Fruit fly (Drosophila melanogaster) whole organism, adult: ENCODE data around the gene CG42814.
A peak's percentile ranks its signal among the peaks of the same experiment; 100 is the strongest.

Experiments
- CG11617 ChIP-seq: fragments of 200-800 bp; sonication (Bioruptor generic); optimal IDR thresholded peaks from 2 replicates; lab custom pipeline; 2017; ENCODE audit warnings: mild to moderate bottlenecking, missing biosample characterization, missing genetic modification reagents, missing genetic modification characterization
- CG12768 ChIP-seq: fragments of 200-800 bp; sonication (Bioruptor generic); optimal IDR thresholded peaks from 2 replicates; lab custom pipeline; 2017; ENCODE audit warnings: missing biosample characterization, missing genetic modification characterization, mild to moderate bottlenecking, moderate library complexity, missing genetic modification reagents
- CG14711 ChIP-seq: fragments of 200-800 bp; sonication (Bioruptor generic); optimal IDR thresholded peaks from 2 replicates; lab custom pipeline; 2018; ENCODE audit warnings: missing biosample characterization, mild to moderate bottlenecking, missing genetic modification characterization, moderate library complexity
- CG1620 ChIP-seq: fragments of 200-800 bp; sonication (Bioruptor generic); optimal IDR thresholded peaks from 2 replicates; lab custom pipeline; 2016; ENCODE audit warnings: missing biosample characterization, missing genetic modification characterization
- CG33017 ChIP-seq: fragments of 200-800 bp; sonication (Bioruptor generic); optimal IDR thresholded peaks from 2 replicates; lab custom pipeline; 2018; ENCODE audit warnings: missing biosample characterization, mild to moderate bottlenecking, missing genetic modification characterization, moderate library complexity
- CG5204 ChIP-seq: fragments of 200-800 bp; sonication (Bioruptor generic); optimal IDR thresholded peaks from 2 replicates; lab custom pipeline; 2016; ENCODE audit warnings: missing biosample characterization, missing genetic modification characterization
- CG7045 ChIP-seq: fragments of 200-800 bp; sonication (Bioruptor generic); optimal IDR thresholded peaks from 2 replicates; lab custom pipeline; 2017; ENCODE audit warnings: missing biosample characterization, mild to moderate bottlenecking, missing genetic modification characterization
- CG7101 ChIP-seq: fragments of 200-800 bp; sonication (Bioruptor generic); optimal IDR thresholded peaks from 2 replicates; lab custom pipeline; 2018; ENCODE audit warnings: missing biosample characterization, mild to moderate bottlenecking, missing genetic modification characterization, moderate library complexity
- Clk ChIP-seq: fragments of 200-800 bp; sonication (Bioruptor generic); optimal IDR thresholded peaks from 2 replicates; lab custom pipeline; 2017; ENCODE audit warnings: missing biosample characterization, missing genetic modification characterization
- Crg-1 ChIP-seq: fragments of 200-800 bp; sonication (Bioruptor generic); optimal IDR thresholded peaks from 2 replicates; lab custom pipeline; 2016; ENCODE audit warnings: missing biosample characterization, missing genetic modification characterization
- Hr96 ChIP-seq: fragments of 200-800 bp; sonication (Bioruptor generic); optimal IDR thresholded peaks from 2 replicates; lab custom pipeline; 2016; ENCODE audit warnings: missing biosample characterization, missing genetic modification characterization
- Mnt ChIP-seq: fragments of 200-800 bp; sonication (Bioruptor generic); optimal IDR thresholded peaks from 2 replicates; lab custom pipeline; 2016; ENCODE audit warnings: missing biosample characterization, mild to moderate bottlenecking, missing genetic modification characterization
- bab1 ChIP-seq: fragments of 200-800 bp; sonication (Bioruptor generic); optimal IDR thresholded peaks from 3 replicates; lab custom pipeline; 2019; ENCODE audit warnings: missing biosample characterization, mild to moderate bottlenecking, missing genetic modification characterization, moderate library complexity
- cic ChIP-seq: fragments of 200-800 bp; sonication (Bioruptor generic); optimal IDR thresholded peaks from 2 replicates; lab custom pipeline; 2017; ENCODE audit warnings: missing biosample characterization, mild to moderate bottlenecking, missing genetic modification characterization, moderate library complexity
- cnc ChIP-seq, 2 experiments: fragments of >200 bp; optimal IDR thresholded peaks; 2 replicates each; lab custom pipeline; 2017
- kay ChIP-seq: fragments of 200-800 bp; sonication (Bioruptor generic); peaks from one replicate; lab custom pipeline; 2016; ENCODE audit warnings: missing biosample characterization, missing genetic modification characterization, borderline replicate concordance
- ovo ChIP-seq: fragments of 200-800 bp; sonication (Bioruptor generic); optimal IDR thresholded peaks from 2 replicates; lab custom pipeline; 2016; ENCODE audit warnings: missing biosample characterization, missing genetic modification characterization
- pad ChIP-seq: fragments of 200-800 bp; sonication (Bioruptor generic); optimal IDR thresholded peaks from 3 replicates; lab custom pipeline; 2017; ENCODE audit warnings: missing biosample characterization, missing genetic modification characterization, mild to moderate bottlenecking, moderate library complexity, missing genetic modification reagents
- tj ChIP-seq: fragments of 200-800 bp; sonication (Bioruptor generic); optimal IDR thresholded peaks from 3 replicates; lab custom pipeline; 2017; ENCODE audit warnings: missing biosample characterization, mild to moderate bottlenecking, missing genetic modification characterization, moderate library complexity
- toe ChIP-seq: fragments of 200-800 bp; sonication (Bioruptor generic); optimal IDR thresholded peaks from 2 replicates; lab custom pipeline; 2016; ENCODE audit warnings: missing biosample characterization, missing genetic modification characterization

CG42814 gene

DNA sequence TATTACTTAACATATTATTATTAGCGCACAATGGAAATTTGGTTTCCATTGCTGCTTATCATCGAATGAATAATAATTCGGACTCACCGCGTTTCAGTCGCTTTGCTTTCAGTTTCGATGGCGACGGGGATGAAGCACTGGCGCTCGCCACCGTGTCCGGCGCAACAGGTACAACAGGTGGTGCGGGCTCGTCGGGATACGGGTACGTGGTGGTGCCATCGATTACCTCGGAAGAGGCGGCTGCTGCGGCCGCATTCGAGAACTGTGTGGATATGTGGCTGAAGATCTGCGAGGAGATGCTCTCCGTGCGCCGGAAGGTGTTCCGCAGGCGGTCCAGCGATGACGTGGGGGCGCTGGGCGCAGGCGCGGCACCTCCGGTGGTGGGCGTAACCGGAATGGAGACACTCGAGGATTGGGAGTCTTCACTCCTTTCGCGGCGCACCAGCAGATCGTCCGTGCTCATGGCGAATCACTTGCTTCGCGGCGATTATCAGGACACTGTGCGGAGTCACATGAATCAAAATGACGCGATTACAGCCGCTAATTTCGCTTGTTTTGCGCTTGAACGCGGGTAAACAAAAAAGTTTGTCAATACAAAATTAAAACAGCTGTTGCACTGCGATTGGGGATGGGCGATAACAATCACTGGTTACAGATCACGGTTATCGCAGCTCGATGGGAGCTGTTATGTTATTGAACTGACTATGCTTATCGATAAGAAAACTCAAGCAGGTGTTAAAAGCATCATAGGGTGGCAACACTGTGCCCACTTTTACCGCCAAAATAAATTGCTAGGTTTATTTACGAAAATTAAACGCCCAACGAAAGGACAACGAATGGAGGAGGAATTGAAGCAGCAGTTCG is 9.4 kb upstream of the CG42814 start, which contains the start of the genes CG31064 and PolA2:
TSS of gene CG31064 (minus strand) at position 648 of the 864 bp plus-strand sequence.
TSS of gene PolA2 (plus strand) at position 726 of the 864 bp plus-strand sequence.
- TF ChIP-seq cic: peak; percentile 6
- TF ChIP-seq Crg-1 (GFP tag; lab: Kevin White, UChicago): peak; percentile 38
- TF ChIP-seq bab1 (GFP tag; lab: Kevin White, UChicago): peak; percentile 24
- peak; percentile 34 for TF ChIP-seq Mnt (GFP tag; lab: Kevin White, UChicago)
- peak; percentile 30 for TF ChIP-seq CG1620
- no peak for TF ChIP-seq tj (GFP tag; lab: Kevin White, UChicago)
- TF ChIP-seq CG14711: peak; percentile 55
- peak; percentile 5 for TF ChIP-seq pad (GFP tag; lab: Kevin White, UChicago)
- no peak for TF ChIP-seq CG7101 (tag; lab: Kevin White, UChicago)
- TF ChIP-seq Hr96 (GFP tag; lab: Kevin White, UChicago): no peak

DNA sequence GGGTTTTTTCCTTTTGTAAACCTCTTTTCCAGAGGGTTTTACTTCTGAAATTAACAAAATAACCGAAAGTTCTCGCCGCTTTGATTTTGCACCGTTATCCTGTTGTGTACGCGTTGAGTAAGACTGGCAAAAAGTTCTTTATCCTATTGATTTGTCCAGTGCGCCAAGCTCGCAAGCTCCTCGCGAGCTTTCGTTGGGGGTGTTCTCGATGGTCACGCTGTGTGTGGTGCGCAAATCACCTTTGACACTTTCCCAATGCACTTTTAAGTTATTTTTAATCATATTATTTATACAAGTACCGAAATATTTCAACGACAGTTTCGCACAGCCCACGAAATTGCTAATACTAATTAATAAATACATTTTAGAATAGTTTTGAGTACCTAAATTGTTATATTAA is 8.7 kb upstream of the CG42814 start:
- no peak for TF ChIP-seq CG14711
- no peak for TF ChIP-seq cic
- no peak for TF ChIP-seq cnc (optimal IDR thresholded peaks at IDR 0.05; lab: Kevin White, UChicago)
- TF ChIP-seq Clk: no peak
- no peak for TF ChIP-seq CG7045
- no peak for TF ChIP-seq Mnt (GFP tag; lab: Kevin White, UChicago)
- no peak for TF ChIP-seq toe (GFP tag; lab: Kevin White, UChicago)
- TF ChIP-seq bab1 (GFP tag; lab: Kevin White, UChicago): no peak
- TF ChIP-seq CG11617 (GFP tag; lab: Kevin White, UChicago): no peak
- no peak for TF ChIP-seq CG5204 (GFP tag; lab: Kevin White, UChicago)
- no peak for TF ChIP-seq pad (GFP tag; lab: Kevin White, UChicago)

DNA sequence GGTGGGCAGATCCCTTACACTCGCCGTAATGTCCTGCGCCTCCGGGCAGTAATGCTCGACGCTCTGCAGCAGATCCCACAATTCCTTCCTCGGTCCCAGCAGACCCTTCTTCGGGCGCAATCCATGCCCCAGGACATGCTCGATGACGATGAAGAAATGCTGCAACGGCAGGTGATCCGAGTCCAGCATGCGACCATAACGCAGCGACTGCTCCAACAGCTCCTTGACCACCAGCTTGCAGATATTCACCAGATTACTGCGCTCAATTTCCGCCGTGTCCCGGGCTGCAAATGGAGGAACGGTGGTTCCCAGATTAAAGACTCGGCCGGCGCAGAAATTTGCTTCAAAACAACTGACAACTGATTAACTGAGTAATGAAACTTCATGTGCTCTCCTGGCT is 4.1 kb upstream of the CG42814 start, which contains the start of gene CG31068:
TSS of gene CG31068 (plus strand) at position 301 of the 400 bp plus-strand sequence.
- no peak for TF ChIP-seq CG12768
- no peak for TF ChIP-seq toe (GFP tag; lab: Kevin White, UChicago)
- no peak for TF ChIP-seq Clk
- no peak for TF ChIP-seq cic
- no peak for TF ChIP-seq CG7045
- TF ChIP-seq CG11617 (GFP tag; lab: Kevin White, UChicago): no peak
- TF ChIP-seq cnc (optimal IDR thresholded peaks at IDR 0.05; lab: Kevin White, UChicago): no peak
- TF ChIP-seq ovo: no peak
- TF ChIP-seq CG33017 (tag; lab: Kevin White, UChicago): no peak
- no peak for TF ChIP-seq Hr96 (GFP tag; lab: Kevin White, UChicago)
- no peak for TF ChIP-seq Mnt (GFP tag; lab: Kevin White, UChicago)
- TF ChIP-seq tj (GFP tag; lab: Kevin White, UChicago): no peak
- no peak for TF ChIP-seq pad (GFP tag; lab: Kevin White, UChicago)
- no peak for TF ChIP-seq CG7101 (tag; lab: Kevin White, UChicago)
- TF ChIP-seq kay: no peak
- no peak for TF ChIP-seq Crg-1 (GFP tag; lab: Kevin White, UChicago)
- TF ChIP-seq CG1620: no peak

DNA sequence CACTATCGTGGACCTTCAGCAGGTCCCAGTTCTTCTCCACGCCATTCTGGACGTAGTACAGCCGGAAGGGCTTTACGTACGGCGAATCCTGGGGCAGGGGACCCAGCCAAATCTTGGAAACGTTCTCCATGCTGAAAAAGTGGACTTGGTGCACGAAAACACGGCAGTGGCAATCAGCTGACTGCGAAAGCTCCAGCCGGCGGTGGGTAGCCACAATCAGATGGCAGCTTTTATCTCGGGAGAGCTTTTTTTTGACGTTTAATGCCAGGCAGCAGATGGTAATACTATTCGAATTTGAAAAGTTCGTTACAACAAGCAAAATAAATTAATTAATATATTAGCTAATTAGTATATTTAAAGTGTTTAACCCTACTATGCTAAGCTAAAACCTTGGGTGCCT is 926 bp downstream of the CG42814 start, which contains the start of gene CG42813:
TSS of gene CG42813 (minus strand) at position 220 of the 400 bp plus-strand sequence.
- peak; percentile 82 for TF ChIP-seq bab1 (GFP tag; lab: Kevin White, UChicago)
- no peak for TF ChIP-seq CG7045
- TF ChIP-seq CG1620: no peak
- peak; percentile 11 for TF ChIP-seq CG14711

DNA sequence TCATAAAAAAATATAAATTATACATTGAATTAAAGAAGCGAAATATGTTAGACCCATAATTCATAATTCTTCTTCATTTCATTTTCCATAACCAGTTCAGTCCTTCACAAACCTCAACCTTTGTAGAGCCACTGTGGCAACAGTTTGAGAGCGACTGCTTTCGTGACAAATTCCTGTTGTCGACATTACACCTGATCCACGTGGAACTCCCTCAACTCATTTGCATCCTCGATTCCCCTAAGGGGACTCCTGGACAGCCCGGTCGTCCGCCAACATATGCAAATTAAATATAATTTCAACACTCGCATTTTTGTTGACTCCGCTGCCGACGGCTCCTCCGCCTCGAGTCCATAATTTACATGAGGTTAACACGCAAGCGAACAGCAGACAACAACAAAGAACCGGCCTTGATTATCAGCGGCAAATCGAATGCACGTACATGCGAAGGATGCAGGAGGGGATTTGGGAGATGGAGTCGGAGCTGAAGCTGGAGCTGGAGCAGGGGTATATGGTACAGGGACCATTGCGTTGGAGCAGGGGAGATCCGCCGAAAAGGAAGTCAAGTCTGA is 3.1 kb downstream of the CG42814 start:
- no peak for TF ChIP-seq toe (GFP tag; lab: Kevin White, UChicago)

DNA sequence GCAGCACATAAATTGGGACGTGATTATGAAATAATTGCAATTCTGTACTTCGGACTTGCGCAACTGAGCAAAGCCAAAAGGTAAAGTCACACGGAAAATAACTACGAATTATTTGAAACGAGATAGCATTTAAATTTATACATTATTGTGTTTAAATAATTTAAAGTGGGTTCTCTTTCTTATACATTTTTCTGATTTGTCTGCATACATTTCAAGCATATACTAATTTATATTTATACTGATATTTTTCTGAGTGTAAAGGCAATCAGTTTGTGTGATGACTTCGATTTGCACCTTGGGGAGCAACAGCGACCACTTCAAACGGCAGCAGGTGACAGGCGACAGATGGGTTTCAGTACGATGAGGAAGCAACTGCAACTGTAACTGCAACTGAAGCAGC is 3.8 kb downstream of the CG42814 start:
- no peak for TF ChIP-seq CG7101 (tag; lab: Kevin White, UChicago)
- no peak for TF ChIP-seq CG11617 (GFP tag; lab: Kevin White, UChicago)
- TF ChIP-seq Mnt (GFP tag; lab: Kevin White, UChicago): no peak
- no peak for TF ChIP-seq tj (GFP tag; lab: Kevin White, UChicago)
- TF ChIP-seq CG1620: no peak

DNA sequence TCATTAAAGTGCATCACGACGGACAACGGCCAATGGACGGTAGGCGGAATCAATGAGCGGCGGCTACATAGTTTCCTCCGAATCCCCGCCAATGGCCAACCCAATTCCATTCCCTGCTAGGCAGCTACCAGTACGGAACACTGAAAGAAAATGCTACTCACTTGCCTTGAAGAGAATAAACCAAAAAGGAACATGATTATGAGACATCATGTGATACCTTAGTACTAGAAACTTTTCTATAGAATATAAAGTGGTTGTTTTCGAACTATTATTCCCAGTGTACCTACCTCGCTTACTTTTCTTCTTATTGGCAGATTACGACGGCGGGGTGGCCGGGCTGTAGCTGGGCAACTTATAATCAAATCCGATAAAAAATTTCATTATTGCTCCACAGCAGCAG is 4.5 kb downstream of the CG42814 start:
- TF ChIP-seq CG5204 (GFP tag; lab: Kevin White, UChicago) (no peak), CG1620 (no peak), CG12768 (no peak), cic (no peak), Hr96 (GFP tag; lab: Kevin White, UChicago) (no peak), bab1 (GFP tag; lab: Kevin White, UChicago) (no peak), CG7101 (tag; lab: Kevin White, UChicago) (no peak), Crg-1 (GFP tag; lab: Kevin White, UChicago) (no peak), CG14711 (no peak), CG7045 (no peak)
